Fruit fly (Drosophila melanogaster): ENCODE measurements around the gene CG33639.

dm6 chrX:18262151-18262550 lies 36.3 kb upstream of the CG33639 start:
- TF ChIP-seq psq (optimal IDR thresholded peaks at IDR 0.05) = no peak
- no peak for TF ChIP-seq h (optimal IDR thresholded peaks at IDR 0.05)
- no peak for TF ChIP-seq ttk (optimal IDR thresholded peaks at IDR 0.05)
- no peak for TF ChIP-seq Sin3A (optimal IDR thresholded peaks at IDR 0.05)
